Fruit fly (Drosophila melanogaster): ENCODE results near the gene HDAC11.

The HDAC11 gene

DNA sequence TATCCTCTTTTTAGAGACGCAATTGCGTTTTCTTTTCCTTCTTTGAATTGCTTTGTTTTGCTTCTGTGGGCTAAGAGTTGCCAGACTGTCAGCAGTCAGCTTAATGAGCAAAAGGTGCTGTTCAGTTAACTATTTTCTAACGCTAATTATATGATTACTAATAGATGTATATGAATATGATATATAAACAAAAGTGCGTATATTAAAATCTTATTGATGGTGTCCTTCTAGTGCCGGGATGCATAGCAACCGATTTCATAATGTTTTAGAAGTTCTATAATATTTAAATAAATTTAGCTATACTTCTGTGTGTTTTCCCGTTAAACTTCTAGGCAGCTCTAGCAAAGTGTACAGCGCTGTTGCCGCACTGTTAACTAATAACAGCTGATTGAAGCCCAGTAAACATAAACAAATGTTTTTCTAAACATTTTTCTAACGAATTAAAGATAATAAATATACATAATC, 26.1 kb downstream of the HDAC11 start, which contains the start of the genes Kaz and CG43273 (continued):
- TF ChIP-seq Trl (optimal IDR thresholded peaks at IDR 0.05), result no peak
- TF ChIP-seq Trl (GFP tag; optimal IDR thresholded peaks at IDR 0.05), result no peak
- peak; percentile 81 for TF ChIP-seq CG14710 (tag; optimal IDR thresholded peaks at IDR 0.05)
- TF ChIP-seq lbe (GFP tag; optimal IDR thresholded peaks at IDR 0.05), result peak; percentile 32
- TF ChIP-seq CG15479 (GFP tag; optimal IDR thresholded peaks at IDR 0.05), result no peak
- TF ChIP-seq fd3F (GFP tag; optimal IDR thresholded peaks at IDR 0.05), result peak; percentile 33
- TF ChIP-seq CG18599 (GFP tag; optimal IDR thresholded peaks at IDR 0.05), result peak; percentile 67
- TF ChIP-seq Ets65A (GFP tag), result peak; percentile 87
- TF ChIP-seq D (optimal IDR thresholded peaks at IDR 0.05), result no peak
- TF ChIP-seq D (GFP tag; optimal IDR thresholded peaks at IDR 0.05), result no peak
- no peak for TF ChIP-seq wek (GFP tag; optimal IDR thresholded peaks at IDR 0.05)
- TF ChIP-seq gt (GFP tag; IDR thresholded peaks at IDR 0.05), result no peak
- TF ChIP-seq wor (GFP tag; IDR thresholded peaks at IDR 0.05), result no peak
- peak; percentile 43 for TF ChIP-seq psq (GFP tag; optimal IDR thresholded peaks at IDR 0.05)
- no peak for TF ChIP-seq CG13296 (GFP tag; optimal IDR thresholded peaks at IDR 0.05)
- TF ChIP-seq chinmo (GFP tag; IDR thresholded peaks at IDR 0.05; ENCODE audit: partially characterized antibody), result no peak
- no peak for TF ChIP-seq Antp (GFP tag; optimal IDR thresholded peaks at IDR 0.05)
- TF ChIP-seq CG16863 (GFP tag; optimal IDR thresholded peaks at IDR 0.05), result no peak
- TF ChIP-seq zfh2 (GFP tag; optimal IDR thresholded peaks at IDR 0.05), result peak; percentile 20
- no peak for TF ChIP-seq mld (GFP tag; IDR thresholded peaks at IDR 0.05; ENCODE audit: partially characterized antibody)
- no peak for TF ChIP-seq MESR4 (GFP tag; optimal IDR thresholded peaks at IDR 0.05)
- no peak for TF ChIP-seq p53 (GFP tag; optimal IDR thresholded peaks at IDR 0.05)
- peak; percentile 74 for TF ChIP-seq CG8924 (tag; optimal IDR thresholded peaks at IDR 0.05)
- TF ChIP-seq CG18619 (GFP tag; optimal IDR thresholded peaks at IDR 0.05), result peak; percentile 36
- TF ChIP-seq CG10979 (tag; optimal IDR thresholded peaks at IDR 0.05), result peak; percentile 56
- TF ChIP-seq slou (GFP tag; optimal IDR thresholded peaks at IDR 0.05), result peak; percentile 35
- TF ChIP-seq CG10565 (GFP tag; optimal IDR thresholded peaks at IDR 0.05), result no peak
- no peak for TF ChIP-seq CG12071 (GFP tag; optimal IDR thresholded peaks at IDR 0.05)
- no peak for TF ChIP-seq CG8478 (optimal IDR thresholded peaks at IDR 0.05)
- TF ChIP-seq amos (GFP tag; IDR thresholded peaks at IDR 0.05; ENCODE audit: partially characterized antibody), result no peak
- no peak for TF ChIP-seq tio (GFP tag; optimal IDR thresholded peaks at IDR 0.05)
- no peak for TF ChIP-seq Side (GFP tag; optimal IDR thresholded peaks at IDR 0.05)
- no peak for TF ChIP-seq CG8281 (tag; optimal IDR thresholded peaks at IDR 0.05)
- no peak for TF ChIP-seq CG13894 (tag; optimal IDR thresholded peaks at IDR 0.05)
- TF ChIP-seq B-H1 (GFP tag; IDR thresholded peaks at IDR 0.05), result no peak
- no peak for TF ChIP-seq CG16813 (GFP tag; IDR thresholded peaks at IDR 0.05; ENCODE audit: partially characterized antibody)
- TF ChIP-seq bigmax (GFP tag; optimal IDR thresholded peaks at IDR 0.05), result no peak
- TF ChIP-seq pb (GFP tag; optimal IDR thresholded peaks at IDR 0.05), result no peak
- TF ChIP-seq NfI (GFP tag; optimal IDR thresholded peaks at IDR 0.05), result peak; percentile 74
- TF ChIP-seq CG7786 (GFP tag; optimal IDR thresholded peaks at IDR 0.05), result no peak
- no peak for TF ChIP-seq CkIIα-i1 (GFP tag; IDR thresholded peaks at IDR 0.05)
- no peak for TF ChIP-seq eyg (GFP tag; optimal IDR thresholded peaks at IDR 0.05)
- TF ChIP-seq E2f2 (GFP tag; IDR thresholded peaks at IDR 0.05), result no peak
- TF ChIP-seq twi (tag; optimal IDR thresholded peaks at IDR 0.05), result no peak
- no peak for TF ChIP-seq corto (GFP tag; optimal IDR thresholded peaks at IDR 0.05)
- peak; percentile 12 for TF ChIP-seq mam (GFP tag; optimal IDR thresholded peaks at IDR 0.05)
- TF ChIP-seq CG3163 (GFP tag; optimal IDR thresholded peaks at IDR 0.05), result no peak
- no peak for TF ChIP-seq en (GFP tag; optimal IDR thresholded peaks at IDR 0.05)
- no peak for TF ChIP-seq Dip2 (GFP tag; IDR thresholded peaks at IDR 0.05)
- peak in 1 of 3 experiments; percentile 65 for TF ChIP-seq lola (GFP tag; optimal IDR thresholded peaks at IDR 0.05)
- no peak for TF ChIP-seq Optix (GFP tag; IDR thresholded peaks at IDR 0.05)
- TF ChIP-seq CG1529 (GFP tag; optimal IDR thresholded peaks at IDR 0.05), result no peak
